Worm (Caenorhabditis elegans): ENCODE data around the gene otpl-1.

Gene otpl-1

ce11 chrIV:3523419-3523818 is 45.4 kb upstream of the otpl-1 start:
- TF ChIP-seq flh-1 (GFP tag; optimal IDR thresholded peaks at IDR 0.05) = no peak
- no peak for TF ChIP-seq ces-1 (GFP tag; optimal IDR thresholded peaks at IDR 0.05)
- no peak for TF ChIP-seq lin-13 (tag; optimal IDR thresholded peaks at IDR 0.05)
- no peak for TF ChIP-seq bed-3 (GFP tag; optimal IDR thresholded peaks at IDR 0.05)
- TF ChIP-seq hlh-1 (tag; optimal IDR thresholded peaks at IDR 0.05) = no peak
- no peak for TF ChIP-seq nhr-2 (tag; optimal IDR thresholded peaks at IDR 0.05)
- no peak for TF ChIP-seq nhr-12 (tag; optimal IDR thresholded peaks at IDR 0.05)
- TF ChIP-seq unc-120 (tag; optimal IDR thresholded peaks at IDR 0.05; ENCODE audit: poor library complexity, severe bottlenecking) = no peak
- TF ChIP-seq tbx-8 (GFP tag; optimal IDR thresholded peaks at IDR 0.05) = no peak
- no peak for TF ChIP-seq unc-62 (GFP tag; optimal IDR thresholded peaks at IDR 0.05)
- no peak for TF ChIP-seq ham-2 (GFP tag; optimal IDR thresholded peaks at IDR 0.05)
- no peak for TF ChIP-seq sem-2 (GFP tag; optimal IDR thresholded peaks at IDR 0.05)
- TF ChIP-seq sptf-1 (tag; optimal IDR thresholded peaks at IDR 0.05) = no peak
- TF ChIP-seq ceh-39 (tag; optimal IDR thresholded peaks at IDR 0.05) = no peak
- TF ChIP-seq unc-39 (tag; optimal IDR thresholded peaks at IDR 0.05) = no peak
- no peak for TF ChIP-seq ceh-83 (GFP tag; optimal IDR thresholded peaks at IDR 0.05)
- TF ChIP-seq lin-32 (GFP tag; optimal IDR thresholded peaks at IDR 0.05) = no peak
- no peak for TF ChIP-seq nhr-28 (tag; optimal IDR thresholded peaks at IDR 0.05)
- no peak for TF ChIP-seq zip-8 (tag; optimal IDR thresholded peaks at IDR 0.05)
- no peak for TF ChIP-seq snpc-4 (tag; optimal IDR thresholded peaks at IDR 0.05)

- TF ChIP-seq flh-1 (GFP tag; optimal IDR thresholded peaks at IDR 0.05) = peak; percentile 54
- TF ChIP-seq lsy-2 (tag; optimal IDR thresholded peaks at IDR 0.05) = no peak
- peak; percentile 26 for TF ChIP-seq unc-39 (tag; optimal IDR thresholded peaks at IDR 0.05)
- TF ChIP-seq ham-2 (GFP tag; optimal IDR thresholded peaks at IDR 0.05) = peak; percentile 67
- no peak for TF ChIP-seq nhr-12 (tag; optimal IDR thresholded peaks at IDR 0.05)
- peak; percentile 83 for TF ChIP-seq ceh-83 (GFP tag; optimal IDR thresholded peaks at IDR 0.05)
- TF ChIP-seq cnd-1 (tag; optimal IDR thresholded peaks at IDR 0.05) = peak; percentile 83
- TF ChIP-seq mls-2 (tag; optimal IDR thresholded peaks at IDR 0.05) = peak; percentile 88
- TF ChIP-seq tbx-8 (GFP tag; optimal IDR thresholded peaks at IDR 0.05) = peak; percentile 54
- TF ChIP-seq lin-32 (GFP tag; optimal IDR thresholded peaks at IDR 0.05) = peak; percentile 53
- TF ChIP-seq unc-120 (tag; optimal IDR thresholded peaks at IDR 0.05; ENCODE audit: poor library complexity, severe bottlenecking) = peak; percentile 74
- TF ChIP-seq nhr-237 (tag; optimal IDR thresholded peaks at IDR 0.05) = no peak
- peak; percentile 5 for TF ChIP-seq nhr-28 (tag; optimal IDR thresholded peaks at IDR 0.05)
- TF ChIP-seq M03D4.4 (tag; optimal IDR thresholded peaks at IDR 0.05) = peak; percentile 89
- TF ChIP-seq mep-1 (tag; optimal IDR thresholded peaks at IDR 0.05) = no peak
- no peak for TF ChIP-seq snpc-4 (tag; optimal IDR thresholded peaks at IDR 0.05)
- TF ChIP-seq unc-62 (GFP tag; optimal IDR thresholded peaks at IDR 0.05) = peak; percentile 17
- peak; percentile 82 for TF ChIP-seq sem-2 (GFP tag; optimal IDR thresholded peaks at IDR 0.05)
- no peak for TF ChIP-seq lin-13 (tag; optimal IDR thresholded peaks at IDR 0.05)
- TF ChIP-seq bed-3 (GFP tag; optimal IDR thresholded peaks at IDR 0.05) = peak; percentile 57
- peak; percentile 88 for TF ChIP-seq drap-1 (GFP tag; optimal IDR thresholded peaks at IDR 0.05)
- peak; percentile 90 for TF ChIP-seq sptf-1 (tag; optimal IDR thresholded peaks at IDR 0.05)
- peak; percentile 75 for TF ChIP-seq ceh-43 (GFP tag; optimal IDR thresholded peaks at IDR 0.05)
Measured at ce11 chrIV:3524584-3525020, 44.2 kb upstream of the otpl-1 start.

- TF ChIP-seq unc-39 (tag; optimal IDR thresholded peaks at IDR 0.05) = no peak
- TF ChIP-seq blmp-1 (tag; optimal IDR thresholded peaks at IDR 0.05) = no peak
Measured at ce11 chrIV:3526144-3526797, 42.5 kb upstream of the otpl-1 start.

- TF ChIP-seq zip-8 (tag; optimal IDR thresholded peaks at IDR 0.05) (peak; percentile 3), unc-120 (tag; optimal IDR thresholded peaks at IDR 0.05; ENCODE audit: poor library complexity, severe bottlenecking) (no peak)
Measured at ce11 chrIV:3526831-3527404, 41.9 kb upstream of the otpl-1 start, which contains the start of gene M57.2. TSS of gene M57.2 (plus strand) at chrIV:3527354.

- TF ChIP-seq ceh-39 (tag; optimal IDR thresholded peaks at IDR 0.05) (no peak), ceh-43 (GFP tag; optimal IDR thresholded peaks at IDR 0.05) (no peak), mep-1 (tag; optimal IDR thresholded peaks at IDR 0.05) (no peak), sptf-1 (tag; optimal IDR thresholded peaks at IDR 0.05) (no peak), tbx-8 (GFP tag; optimal IDR thresholded peaks at IDR 0.05) (no peak), ceh-83 (GFP tag; optimal IDR thresholded peaks at IDR 0.05) (no peak), lin-32 (GFP tag; optimal IDR thresholded peaks at IDR 0.05) (no peak), sem-2 (GFP tag; optimal IDR thresholded peaks at IDR 0.05) (no peak), drap-1 (GFP tag; optimal IDR thresholded peaks at IDR 0.05) (no peak), nhr-76 (tag; optimal IDR thresholded peaks at IDR 0.05) (no peak), nhr-237 (tag; optimal IDR thresholded peaks at IDR 0.05) (no peak), ces-1 (GFP tag; optimal IDR thresholded peaks at IDR 0.05) (no peak), cnd-1 (tag; optimal IDR thresholded peaks at IDR 0.05) (no peak), M03D4.4 (tag; optimal IDR thresholded peaks at IDR 0.05) (no peak)
Measured at ce11 chrIV:3527878-3528277, 40.9 kb upstream of the otpl-1 start.

Measured in whole organism, mixed stage, embryonic.